Worm (Caenorhabditis elegans): ENCODE results near the gene T01C1.4.

DNA sequence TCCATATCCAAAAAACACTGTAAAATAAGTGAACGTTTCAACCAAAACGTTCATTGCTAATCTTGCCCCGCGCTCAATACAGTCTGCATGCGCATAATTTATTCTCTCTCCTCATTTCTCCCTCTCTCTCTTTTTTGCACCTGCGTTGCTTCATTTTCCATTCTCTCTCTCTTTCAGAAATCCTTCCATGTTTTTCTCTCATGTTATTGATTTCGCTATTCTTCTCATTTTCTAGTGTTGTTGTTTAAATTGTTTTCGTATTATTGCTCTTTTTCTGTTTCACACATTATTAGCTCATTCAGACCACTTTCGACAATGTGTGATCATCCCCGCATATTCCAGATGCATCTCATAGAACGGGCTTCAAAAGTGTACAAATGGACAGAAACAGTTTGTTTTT, 35.2 kb downstream of the T01C1.4 start, which contains the start of gene phf-31:
- no peak for TF ChIP-seq ztf-4 (tag; optimal IDR thresholded peaks at IDR 0.05)
- no peak for TF ChIP-seq nhr-28 (tag; optimal IDR thresholded peaks at IDR 0.05)
- TF ChIP-seq mdl-1 (tag; optimal IDR thresholded peaks at IDR 0.05), result no peak
- no peak for TF ChIP-seq pqm-1 (tag; optimal IDR thresholded peaks at IDR 0.05)
- no peak for TF ChIP-seq nhr-47 (tag; optimal IDR thresholded peaks at IDR 0.05)
- no peak for TF ChIP-seq sox-4 (tag; optimal IDR thresholded peaks at IDR 0.05)
